Fruit fly (Drosophila melanogaster) whole organism, embryonic: ENCODE results near the gene Ugt37B1.

Experiments used
- CG10959 ChIP-seq: fragments of 200-800 bp; sonication (Bioruptor generic); IDR thresholded peaks from 2 replicates; pipeline ENCODE4 v1.3.6; 2022; ENCODE audit warnings: missing biosample characterization, missing genetic modification characterization
- CG14860 ChIP-seq: fragments of 200-800 bp; sonication (Bioruptor generic); IDR thresholded peaks from 3 replicates; pipeline ENCODE4 v1.3.6; 2022; ENCODE audit warnings: missing biosample characterization, missing genetic modification characterization; ENCODE audit not compliant: partially characterized antibody
- CG17385 ChIP-seq: fragments of 200-800 bp; sonication (Bioruptor generic); optimal IDR thresholded peaks from 3 replicates; lab custom pipeline; 2018; ENCODE audit warnings: missing biosample characterization, mild to moderate bottlenecking, missing genetic modification characterization
- CG4617 ChIP-seq: fragments of 200-800 bp; sonication (Bioruptor generic); optimal IDR thresholded peaks from 3 replicates; lab custom pipeline; 2016; ENCODE audit warnings: missing biosample characterization, missing genetic modification characterization, borderline replicate concordance
- CG4707 ChIP-seq: fragments of 200-800 bp; sonication (Bioruptor generic); optimal IDR thresholded peaks from 2 replicates; lab custom pipeline; 2018; ENCODE audit warnings: missing biosample characterization, mild to moderate bottlenecking, missing genetic modification characterization, moderate library complexity
- CG6175 ChIP-seq: fragments of 200-800 bp; sonication (Bioruptor generic); IDR thresholded peaks from 3 replicates; pipeline ENCODE4 v1.3.6; 2022; ENCODE audit warnings: missing biosample characterization, missing genetic modification characterization
- CG7928 ChIP-seq: fragments of 200-800 bp; sonication (Bioruptor generic); optimal IDR thresholded peaks from 2 replicates; lab custom pipeline; 2017; ENCODE audit warnings: missing biosample characterization, mild to moderate bottlenecking, missing genetic modification characterization
- CTCF ChIP-seq: fragments of 200-800 bp; sonication (Bioruptor generic); optimal IDR thresholded peaks from 2 replicates; lab custom pipeline; 2017; ENCODE audit warnings: missing biosample characterization, mild to moderate bottlenecking, missing genetic modification characterization, moderate library complexity
- Hmr ChIP-seq: fragments of 200-800 bp; sonication (Bioruptor generic); optimal IDR thresholded peaks from 3 replicates; lab custom pipeline; 2017; ENCODE audit warnings: mild to moderate bottlenecking, missing biosample characterization, missing genetic modification reagents, missing genetic modification characterization
- Sox102F ChIP-seq: fragments of 200-800 bp; sonication (Bioruptor generic); optimal IDR thresholded peaks from 2 replicates; lab custom pipeline; 2018; ENCODE audit warnings: missing biosample characterization, mild to moderate bottlenecking, missing genetic modification characterization, moderate library complexity
- fd64A ChIP-seq: fragments of 200-800 bp; sonication (Bioruptor generic); optimal IDR thresholded peaks from 3 replicates; lab custom pipeline; 2018; ENCODE audit warnings: missing biosample characterization, mild to moderate bottlenecking, missing genetic modification characterization
- gcm ChIP-seq: fragments of 200-800 bp; sonication (Bioruptor generic); optimal IDR thresholded peaks from 2 replicates; lab custom pipeline; 2019; ENCODE audit warnings: missing biosample characterization, mild to moderate bottlenecking, missing genetic modification characterization, moderate library complexity
- inv ChIP-seq: fragments of 200-800 bp; sonication (Bioruptor generic); IDR thresholded peaks from 2 replicates; pipeline ENCODE4 v1.3.6; 2022; ENCODE audit warnings: missing biosample characterization, missing genetic modification characterization; ENCODE audit not compliant: partially characterized antibody
- mirr ChIP-seq: fragments of 200-800 bp; sonication (Bioruptor generic); optimal IDR thresholded peaks from 3 replicates; lab custom pipeline; 2018; ENCODE audit warnings: missing biosample characterization, mild to moderate bottlenecking, missing genetic modification characterization

DNA sequence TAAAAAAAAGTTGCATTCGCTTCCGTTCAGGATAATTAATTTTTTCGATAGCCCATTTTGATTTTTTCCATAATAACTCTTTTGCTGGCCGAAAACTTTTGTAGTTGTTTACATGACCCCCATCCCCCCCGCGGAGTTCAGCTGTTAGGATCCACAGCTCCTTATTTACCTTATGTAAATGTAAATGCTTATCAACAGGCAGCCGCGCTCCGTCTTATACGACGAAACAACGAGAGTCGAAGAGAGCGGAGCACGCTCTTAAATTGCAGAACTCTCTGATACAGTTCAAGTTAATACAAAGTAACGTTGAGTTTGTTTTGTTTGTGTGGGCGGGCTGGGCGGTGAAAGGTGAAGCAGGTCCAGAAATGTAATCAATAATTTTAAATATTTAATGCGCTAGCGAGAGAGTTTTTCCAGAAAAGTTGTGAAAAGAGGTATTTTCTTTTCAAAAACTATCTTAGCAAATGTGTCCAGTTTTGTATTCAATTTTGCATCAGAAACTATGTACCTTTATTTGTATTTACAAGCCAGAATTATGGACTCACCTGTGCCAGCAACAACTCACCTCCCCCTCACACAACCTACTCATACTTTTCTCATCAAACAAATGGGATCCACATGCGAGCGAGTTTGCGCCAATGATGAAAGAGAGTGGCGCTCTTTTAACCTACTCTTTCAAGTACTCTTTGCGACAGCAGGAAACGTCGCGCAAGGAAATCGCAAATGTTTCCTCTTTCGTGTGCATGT, 27.6 kb downstream of the Ugt37B1 start:
- TF ChIP-seq CG6175 (no peak), CG14860 (GFP tag; lab: Robert Waterston, UW) (no peak), fd64A (GFP tag; lab: Kevin White, UChicago) (no peak), mirr (no peak), gcm (GFP tag; lab: Kevin White, UChicago) (no peak), CTCF (GFP tag; lab: Kevin White, UChicago) (no peak), CG7928 (no peak), CG4617 (no peak), Sox102F (GFP tag; lab: Kevin White, UChicago) (no peak), inv (no peak), CG17385 (GFP tag; lab: Kevin White, UChicago) (peak; percentile 2), Hmr (GFP tag; lab: Kevin White, UChicago) (no peak), CG10959 (GFP tag; lab: Robert Waterston, UW) (no peak), CG4707 (GFP tag; lab: Kevin White, UChicago) (no peak)
